Fruit fly (Drosophila melanogaster) whole organism, embryonic: ENCODE results near the gene saturn.
A peak's percentile ranks its signal among the peaks of the same experiment; 100 is the strongest.

Source experiments
- Abd-B ChIP-seq: fragments of 200-800 bp; sonication (Bioruptor generic); optimal IDR thresholded peaks from 2 replicates; lab custom pipeline; 2018; ENCODE audit warnings: missing biosample characterization, mild to moderate bottlenecking, missing genetic modification characterization, moderate library complexity
- BEAF-32 ChIP-seq: fragments of 200-800 bp; sonication (Bioruptor generic); optimal IDR thresholded peaks from 3 replicates; lab custom pipeline; 2017; ENCODE audit warnings: missing biosample characterization, missing genetic modification characterization, mild to moderate bottlenecking, moderate library complexity, missing genetic modification reagents
- BtbVII ChIP-seq: fragments of 200-800 bp; sonication (Bioruptor generic); optimal IDR thresholded peaks from 3 replicates; lab custom pipeline; 2017; ENCODE audit warnings: missing biosample characterization, mild to moderate bottlenecking, missing genetic modification characterization
- CG10959 ChIP-seq: fragments of 200-800 bp; sonication (Bioruptor generic); IDR thresholded peaks from 2 replicates; pipeline ENCODE4 v1.3.6; 2022; ENCODE audit warnings: missing biosample characterization, missing genetic modification characterization
- CG11504 ChIP-seq: fragments of 200-800 bp; sonication (Bioruptor generic); optimal IDR thresholded peaks from 3 replicates; lab custom pipeline; 2019; ENCODE audit warnings: missing biosample characterization, mild to moderate bottlenecking, missing genetic modification characterization, moderate library complexity
- CG11696 ChIP-seq: fragments of 200-800 bp; sonication (Bioruptor generic); IDR thresholded peaks from 2 replicates; pipeline ENCODE4 v1.3.6; 2022; ENCODE audit warnings: missing biosample characterization, missing genetic modification characterization
- CG13424 ChIP-seq: fragments of 200-800 bp; sonication (Bioruptor generic); optimal IDR thresholded peaks from 2 replicates; lab custom pipeline; 2019; ENCODE audit warnings: missing biosample characterization, mild to moderate bottlenecking, missing genetic modification characterization, moderate library complexity
- CG13624 ChIP-seq: fragments of 200-800 bp; sonication (Bioruptor generic); optimal IDR thresholded peaks from 2 replicates; lab custom pipeline; 2016; ENCODE audit warnings: missing biosample characterization, missing genetic modification characterization
- CG13775 ChIP-seq: fragments of 200-800 bp; sonication (Bioruptor generic); optimal IDR thresholded peaks from 3 replicates; lab custom pipeline; 2017; ENCODE audit warnings: missing biosample characterization, mild to moderate bottlenecking, missing genetic modification characterization
- CG14014 ChIP-seq: fragments of 200-800 bp; sonication (Bioruptor generic); IDR thresholded peaks from 2 replicates; pipeline ENCODE4 v1.3.6; 2022; ENCODE audit warnings: missing biosample characterization, missing genetic modification characterization
- CG18476 ChIP-seq: fragments of 200-800 bp; sonication (Bioruptor generic); optimal IDR thresholded peaks from 2 replicates; lab custom pipeline; 2016; ENCODE audit warnings: missing biosample characterization, mild to moderate bottlenecking, missing genetic modification characterization
- CG18764 ChIP-seq: fragments of 200-800 bp; sonication (Bioruptor generic); optimal IDR thresholded peaks from 3 replicates; lab custom pipeline; 2016; ENCODE audit warnings: missing biosample characterization, missing genetic modification characterization
- CG2202 ChIP-seq: fragments of 200-800 bp; sonication (Bioruptor generic); optimal IDR thresholded peaks from 2 replicates; lab custom pipeline; 2018; ENCODE audit warnings: missing biosample characterization, mild to moderate bottlenecking, missing genetic modification characterization
- CG31441 ChIP-seq: fragments of 200-800 bp; sonication (Bioruptor generic); IDR thresholded peaks from 2 replicates; pipeline ENCODE4 v1.3.6; 2022; ENCODE audit warnings: missing biosample characterization, missing genetic modification characterization
- CG32532 ChIP-seq: fragments of 200-800 bp; sonication (Bioruptor generic); IDR thresholded peaks from 2 replicates; pipeline ENCODE4 v1.3.6; 2022; ENCODE audit warnings: missing biosample characterization, missing genetic modification characterization
- CG33213 ChIP-seq: fragments of 200-800 bp; sonication (Bioruptor generic); optimal IDR thresholded peaks from 3 replicates; lab custom pipeline; 2016; ENCODE audit warnings: missing biosample characterization, missing genetic modification characterization
- CG3726 ChIP-seq: fragments of 200-800 bp; sonication (Bioruptor generic); IDR thresholded peaks from 3 replicates; pipeline ENCODE4, ENCODE4 v1.3.6; 2022; ENCODE audit warnings: missing biosample characterization, missing genetic modification characterization
- CG3995 ChIP-seq: fragments of 200-800 bp; sonication (Bioruptor generic); optimal IDR thresholded peaks from 3 replicates; lab custom pipeline; 2016; ENCODE audit warnings: missing biosample characterization, missing genetic modification characterization
- CG42726 ChIP-seq: fragments of 200-800 bp; sonication (Bioruptor generic); IDR thresholded peaks from 2 replicates; pipeline ENCODE4 v1.3.6; 2022; ENCODE audit warnings: missing biosample characterization, missing genetic modification characterization; ENCODE audit not compliant: partially characterized antibody
- CG4424 ChIP-seq: fragments of 200-800 bp; sonication (Bioruptor generic); optimal IDR thresholded peaks from 3 replicates; lab custom pipeline; 2016; ENCODE audit warnings: missing biosample characterization, missing genetic modification characterization
- CG6854 ChIP-seq: fragments of 200-800 bp; sonication (Bioruptor generic); optimal IDR thresholded peaks from 3 replicates; lab custom pipeline; 2017; ENCODE audit warnings: missing biosample characterization, mild to moderate bottlenecking, missing genetic modification characterization
- CG8944 ChIP-seq: fragments of 200-800 bp; sonication (Bioruptor generic); optimal IDR thresholded peaks from 3 replicates; lab custom pipeline; 2016; ENCODE audit warnings: missing biosample characterization, missing genetic modification characterization
- CG9876 ChIP-seq: fragments of 200-800 bp; sonication (Bioruptor generic); optimal IDR thresholded peaks from 2 replicates; lab custom pipeline; 2016; ENCODE audit warnings: missing biosample characterization, missing genetic modification characterization
- Dek ChIP-seq: fragments of 200-800 bp; sonication (Bioruptor generic); optimal IDR thresholded peaks from 3 replicates; lab custom pipeline; 2019; ENCODE audit warnings: missing biosample characterization, mild to moderate bottlenecking, missing genetic modification characterization, moderate library complexity
- Dfd ChIP-seq, 2 experiments: fragments of >200 bp; optimal IDR thresholded peaks; 2 replicates each; lab custom pipeline; 2017; ENCODE audit warnings: missing biosample characterization in 2 of 2, missing genetic modification characterization in 2 of 2
- E2f2 ChIP-seq: fragments of 200-800 bp; sonication (Bioruptor generic); IDR thresholded peaks from 2 replicates; pipeline ENCODE4 v1.3.6; 2022; ENCODE audit warnings: missing biosample characterization, missing genetic modification characterization
- Ets65A ChIP-seq: fragments of 200-800 bp; sonication (Bioruptor generic); peaks from one replicate; lab custom pipeline; 2016; ENCODE audit warnings: missing biosample characterization, missing genetic modification characterization
- HmgD ChIP-seq: fragments of 200-800 bp; sonication (Bioruptor generic); optimal IDR thresholded peaks from 3 replicates; lab custom pipeline; 2016; ENCODE audit warnings: missing biosample characterization, missing genetic modification characterization
- Oaz ChIP-seq: fragments of 200-800 bp; sonication (Bioruptor generic); IDR thresholded peaks from 2 replicates; pipeline ENCODE4 v1.3.6; 2022; ENCODE audit warnings: missing biosample characterization, missing genetic modification characterization
- Pdp1 ChIP-seq, 2 experiments: fragments of 200-800 bp; sonication (Bioruptor generic); optimal IDR thresholded peaks; 3 replicates each; lab custom pipeline; 2016; ENCODE audit warnings: missing biosample characterization in 2 of 2, missing genetic modification characterization in 2 of 2, mild to moderate bottlenecking in 1 of 2, moderate library complexity in 1 of 2
- Rfx ChIP-seq: fragments of 200-800 bp; sonication (Bioruptor generic); IDR thresholded peaks from 2 replicates; pipeline ENCODE4 v1.3.6; 2022; ENCODE audit warnings: missing biosample characterization, missing genetic modification characterization
- ara ChIP-seq: fragments of 200-800 bp; sonication (Bioruptor generic); IDR thresholded peaks from 2 replicates; pipeline ENCODE4 v1.3.6; 2022; ENCODE audit warnings: missing biosample characterization, missing genetic modification characterization
- btn ChIP-seq: fragments of 200-800 bp; sonication (Bioruptor generic); optimal IDR thresholded peaks from 2 replicates; lab custom pipeline; 2016; ENCODE audit warnings: missing biosample characterization, missing genetic modification characterization
- chm ChIP-seq: fragments of 200-800 bp; sonication (Bioruptor generic); IDR thresholded peaks from 2 replicates; pipeline ENCODE4 v1.3.6; 2022; ENCODE audit warnings: missing biosample characterization, missing genetic modification characterization
- crc ChIP-seq: fragments of 200-800 bp; sonication (Bioruptor generic); optimal IDR thresholded peaks from 2 replicates; lab custom pipeline; 2016; ENCODE audit warnings: missing biosample characterization, missing genetic modification characterization
- hkb ChIP-seq, 2 experiments: fragments of 200-800 bp in 1 of 2; fragments of >200 bp in 1 of 2; sonication (Bioruptor generic) in 1 of 2; IDR thresholded peaks in 1 of 2; optimal IDR thresholded peaks in 1 of 2; 2 replicates each; pipeline versions ENCODE4 v1.3.6 to Lab custom; 2017 to 2022; ENCODE audit warnings: missing biosample characterization in 1 of 2, missing genetic modification characterization in 1 of 2
- kah ChIP-seq: fragments of 200-800 bp; sonication (Bioruptor generic); optimal IDR thresholded peaks from 2 replicates; lab custom pipeline; 2018; ENCODE audit warnings: missing biosample characterization, mild to moderate bottlenecking, missing genetic modification characterization
- lola ChIP-seq, 3 experiments: fragments of >200 bp in 2 of 3; fragments of 200-800 bp in 1 of 3; sonication (Bioruptor generic) in 1 of 3; optimal IDR thresholded peaks; 2 replicates each; lab custom pipeline; 2017 to 2019; ENCODE audit warnings: missing biosample characterization in 3 of 3, missing genetic modification characterization in 3 of 3, mild to moderate bottlenecking in 1 of 3, moderate library complexity in 1 of 3
- nau ChIP-seq: fragments of 200-800 bp; sonication (Bioruptor generic); optimal IDR thresholded peaks from 3 replicates; lab custom pipeline; 2017; ENCODE audit warnings: missing biosample characterization, mild to moderate bottlenecking, missing genetic modification characterization, missing genetic modification reagents
- oc ChIP-seq: fragments of 200-800 bp; sonication (Bioruptor generic); optimal IDR thresholded peaks from 2 replicates; lab custom pipeline; 2018; ENCODE audit warnings: missing biosample characterization, mild to moderate bottlenecking, missing genetic modification characterization, moderate library complexity
- otp ChIP-seq: fragments of 200-800 bp; sonication (Bioruptor generic); IDR thresholded peaks from 3 replicates; pipeline ENCODE4, ENCODE4 v1.3.6; 2022; ENCODE audit warnings: missing biosample characterization, missing genetic modification characterization
- pnt ChIP-seq: fragments of 200-800 bp; sonication (Bioruptor generic); optimal IDR thresholded peaks from 3 replicates; lab custom pipeline; 2016; ENCODE audit warnings: missing biosample characterization, missing genetic modification characterization
- repo ChIP-seq: fragments of 200-800 bp; sonication (Bioruptor generic); optimal IDR thresholded peaks from 2 replicates; lab custom pipeline; 2016; ENCODE audit warnings: missing biosample characterization, missing genetic modification characterization
- slbo ChIP-seq: fragments of 200-800 bp; sonication (Bioruptor generic); IDR thresholded peaks from 2 replicates; pipeline ENCODE4 v1.3.6; 2022; ENCODE audit warnings: missing biosample characterization, missing genetic modification characterization
- ssp ChIP-seq: fragments of 200-800 bp; sonication (Bioruptor generic); IDR thresholded peaks from 2 replicates; pipeline ENCODE4 v1.3.6; 2022; ENCODE audit warnings: missing biosample characterization, missing genetic modification characterization
- tgo ChIP-seq: fragments of 200-800 bp; sonication (Bioruptor generic); IDR thresholded peaks from 3 replicates; pipeline ENCODE4 v1.3.6; 2022; ENCODE audit warnings: missing biosample characterization, missing genetic modification characterization
- tx ChIP-seq: fragments of 200-800 bp; sonication (Bioruptor generic); optimal IDR thresholded peaks from 2 replicates; lab custom pipeline; 2016; ENCODE audit warnings: missing biosample characterization, missing genetic modification characterization
- zen ChIP-seq: fragments of 200-800 bp; sonication (Bioruptor generic); optimal IDR thresholded peaks from 3 replicates; lab custom pipeline; 2018; ENCODE audit warnings: missing biosample characterization, mild to moderate bottlenecking, missing genetic modification characterization, moderate library complexity
- zen2 ChIP-seq: fragments of 200-800 bp; sonication (Bioruptor generic); IDR thresholded peaks from 3 replicates; pipeline ENCODE4 v1.3.6; 2022; ENCODE audit warnings: missing biosample characterization, missing genetic modification characterization; ENCODE audit not compliant: partially characterized antibody

saturn gene

dm6 chr3L:14189957-14190624 lies 13.0 kb upstream of the saturn start (continued):
- TF ChIP-seq crc (GFP tag; lab: Kevin White, UChicago): peak; percentile 0
- TF ChIP-seq CG32532 (GFP tag; lab: Robert Waterston, UW): peak; percentile 87
- no peak for TF ChIP-seq CG6854 (GFP tag; lab: Kevin White, UChicago)
- TF ChIP-seq Dek (tag; lab: Kevin White, UChicago): no peak
- TF ChIP-seq Abd-B (GFP tag; lab: Kevin White, UChicago): no peak
- TF ChIP-seq CG14014: peak; percentile 82
- no peak for TF ChIP-seq tx (GFP tag; lab: Kevin White, UChicago)
- TF ChIP-seq pnt (GFP tag; lab: Kevin White, UChicago): no peak
- TF ChIP-seq nau (GFP tag; lab: Kevin White, UChicago): no peak
- TF ChIP-seq Rfx (GFP tag; lab: Robert Waterston, UW): peak; percentile 83
- peak; percentile 82 for TF ChIP-seq slbo (GFP tag; lab: Robert Waterston, UW)
- peak; percentile 43; the same call in 1 of the 2 replicates for TF ChIP-seq CG42726 (GFP tag; lab: Robert Waterston, UW)
- peak; percentile 57 for TF ChIP-seq BtbVII (GFP tag; lab: Kevin White, UChicago)
- peak; percentile 65 for TF ChIP-seq E2f2
- TF ChIP-seq CG33213 (GFP tag; lab: Kevin White, UChicago): peak; percentile 7
- TF ChIP-seq repo (GFP tag; lab: Kevin White, UChicago): peak; percentile 2
- peak; percentile 60; the same call in 1 of the 3 replicates for TF ChIP-seq otp
- no peak for TF ChIP-seq Dfd (GFP tag; optimal IDR thresholded peaks at IDR 0.05; lab: Kevin White, UChicago)
- no peak for TF ChIP-seq hkb (optimal IDR thresholded peaks at IDR 0.05; lab: Kevin White, UChicago)
- TF ChIP-seq hkb (GFP tag; IDR thresholded peaks at IDR 0.05; lab: Robert Waterston, UW): peak; percentile 84
- TF ChIP-seq CG13775 (GFP tag; lab: Kevin White, UChicago): no peak
- TF ChIP-seq Ets65A: no peak
- TF ChIP-seq CG31441 (GFP tag; lab: Robert Waterston, UW): peak; percentile 23; the same call in 1 of the 2 replicates
- TF ChIP-seq CG11696: no peak; the same call in 1 of the 2 replicates
- peak; percentile 21 for TF ChIP-seq CG18764 (GFP tag; lab: Kevin White, UChicago)
- TF ChIP-seq CG11504 (tag; lab: Kevin White, UChicago): no peak
- TF ChIP-seq CG13624 (GFP tag; lab: Kevin White, UChicago): peak; percentile 38
- TF ChIP-seq ssp (GFP tag; lab: Robert Waterston, UW): peak; percentile 97
- TF ChIP-seq Pdp1 (GFP tag; optimal IDR thresholded peaks at IDR 0.05; lab: Kevin White, UChicago): no peak
- TF ChIP-seq CG9876: no peak
- TF ChIP-seq ara (GFP tag; lab: Robert Waterston, UW): peak; percentile 80; the same call in 1 of the 2 replicates
- TF ChIP-seq zen2: no peak
- no peak for TF ChIP-seq CG3726
- TF ChIP-seq HmgD (GFP tag; lab: Kevin White, UChicago): peak; percentile 73
- TF ChIP-seq CG8944 (GFP tag; lab: Kevin White, UChicago): no peak
- peak; percentile 51 for TF ChIP-seq CG18476
- no peak for TF ChIP-seq kah (GFP tag; lab: Kevin White, UChicago)
- peak; percentile 90 for TF ChIP-seq chm (GFP tag; lab: Robert Waterston, UW)
- TF ChIP-seq CG3995: no peak
- TF ChIP-seq CG2202 (tag; lab: Kevin White, UChicago): no peak
- TF ChIP-seq CG13424: peak; percentile 59
- 0 out of 2 replicates have a peak, but pooled peaks have one; percentile 25 for TF ChIP-seq CG10959
- TF ChIP-seq zen (tag; lab: Kevin White, UChicago): peak; percentile 14
- no peak for TF ChIP-seq btn (GFP tag; lab: Kevin White, UChicago)
- TF ChIP-seq BEAF-32 (GFP tag; lab: Kevin White, UChicago): peak; percentile 55
- TF ChIP-seq Oaz: 0 out of 2 replicates have a peak, but pooled peaks have one; percentile 16
- no peak for TF ChIP-seq oc (tag; lab: Kevin White, UChicago)
- TF ChIP-seq CG4424 (GFP tag; lab: Kevin White, UChicago): peak; percentile 7
- peak; percentile 75 for TF ChIP-seq tgo (GFP tag; lab: Robert Waterston, UW)
- no peak for TF ChIP-seq lola (GFP tag; optimal IDR thresholded peaks at IDR 0.05; lab: Kevin White, UChicago)
